Worm (Caenorhabditis elegans): ENCODE data around the gene lido-13.

lido-13 gene

DNA sequence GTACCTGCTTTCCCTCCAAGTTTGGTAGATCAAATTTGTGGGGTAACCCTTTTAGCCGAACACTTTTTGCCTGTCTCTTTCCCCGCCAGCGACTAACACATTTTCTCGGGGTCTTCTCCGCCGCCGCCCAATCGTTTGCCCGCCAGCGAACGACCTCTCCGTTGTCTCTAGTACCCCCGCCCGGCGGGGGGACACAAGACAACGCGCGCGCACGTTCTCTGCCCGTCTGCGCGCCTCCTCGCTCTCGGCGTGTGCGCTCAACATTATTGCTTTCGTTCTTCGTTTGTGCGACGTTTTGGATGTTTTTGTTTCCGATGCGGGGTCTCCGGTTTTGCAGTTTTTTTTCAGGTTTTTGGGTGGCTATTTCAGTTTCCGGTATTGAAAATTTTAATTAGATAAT lies 1.4 kb upstream of the lido-13 start (continued):
- no peak for TF ChIP-seq cey-2 (tag; optimal IDR thresholded peaks at IDR 0.05; ENCODE audit: borderline replicate concordance, insufficient read depth)
- TF ChIP-seq pqm-1 (tag; optimal IDR thresholded peaks at IDR 0.05) = no peak
- no peak for TF ChIP-seq ceh-62 (tag; optimal IDR thresholded peaks at IDR 0.05)
- no peak for TF ChIP-seq dpl-1 (GFP tag; optimal IDR thresholded peaks at IDR 0.05)
- no peak for TF ChIP-seq ztf-7 (tag; optimal IDR thresholded peaks at IDR 0.05)
- no peak for TF ChIP-seq unc-62 (GFP tag; optimal IDR thresholded peaks at IDR 0.05 in 1 of 2)
- no peak for TF ChIP-seq unc-62 (tag; optimal IDR thresholded peaks at IDR 0.05)
- no peak for TF ChIP-seq nhr-77 (tag; optimal IDR thresholded peaks at IDR 0.05)
- TF ChIP-seq egl-27 (tag; optimal IDR thresholded peaks at IDR 0.05) = no peak
- no peak for TF ChIP-seq tag-97 (GFP tag; IDR thresholded peaks at IDR 0.05)
- TF ChIP-seq lin-13 (GFP tag; optimal IDR thresholded peaks at IDR 0.05) = peak; percentile 46
- no peak for TF ChIP-seq mdt-29 (GFP tag; IDR thresholded peaks at IDR 0.05)
- peak; percentile 33 for TF ChIP-seq mxl-3 (GFP tag; optimal IDR thresholded peaks at IDR 0.05)
- no peak for TF ChIP-seq lsy-2 (tag; optimal IDR thresholded peaks at IDR 0.05)
- no peak for TF ChIP-seq nhr-48 (tag; optimal IDR thresholded peaks at IDR 0.05)
- no peak for TF ChIP-seq daf-19 (GFP tag; conservative IDR thresholded peaks at IDR 0.05)
- no peak for TF ChIP-seq unc-130 (GFP tag; optimal IDR thresholded peaks at IDR 0.05)
- TF ChIP-seq ztf-11 (tag; optimal IDR thresholded peaks at IDR 0.05) = no peak
- TF ChIP-seq skn-1 (tag; optimal IDR thresholded peaks at IDR 0.05) = no peak
- no peak for TF ChIP-seq nhr-76 (tag; optimal IDR thresholded peaks at IDR 0.05)
- TF ChIP-seq ceh-82 (tag; optimal IDR thresholded peaks at IDR 0.05) = no peak
- no peak for TF ChIP-seq vab-7 (GFP tag; IDR thresholded peaks at IDR 0.05)
- TF ChIP-seq nhr-41 (GFP tag; IDR thresholded peaks at IDR 0.05) = no peak
- TF ChIP-seq madf-5 (GFP tag; IDR thresholded peaks at IDR 0.05) = no peak
- peak; percentile 50; the same call in 1 of the 2 replicates for TF ChIP-seq egl-43 (GFP tag; IDR thresholded peaks at IDR 0.05)
- TF ChIP-seq mdl-1 (tag; optimal IDR thresholded peaks at IDR 0.05) = peak in 1 of 2 experiments; percentile 51
- no peak for TF ChIP-seq nhr-11 (tag; optimal IDR thresholded peaks at IDR 0.05)
- TF ChIP-seq aly-2 (tag; optimal IDR thresholded peaks at IDR 0.05) = no peak
- no peak for TF ChIP-seq nhr-42 (GFP tag; IDR thresholded peaks at IDR 0.05)
- TF ChIP-seq snpc-4 (tag; optimal IDR thresholded peaks at IDR 0.05) = no peak
- TF ChIP-seq hlh-30 (tag; optimal IDR thresholded peaks at IDR 0.05; ENCODE audit: insufficient read depth) = peak; percentile 74
- TF ChIP-seq dve-1 (tag; optimal IDR thresholded peaks at IDR 0.05; ENCODE audit: insufficient read depth) = no peak
- peak; percentile 12; the same call in 1 of the 2 replicates for TF ChIP-seq dmd-6 (GFP tag; IDR thresholded peaks at IDR 0.05)
- no peak for TF ChIP-seq nhr-10 (tag; optimal IDR thresholded peaks at IDR 0.05)
- TF ChIP-seq spr-3 (GFP tag; optimal IDR thresholded peaks at IDR 0.05) = no peak
- no peak for TF ChIP-seq lin-38 (GFP tag; IDR thresholded peaks at IDR 0.05)
- no peak for TF ChIP-seq ctbp-1 (GFP tag; IDR thresholded peaks at IDR 0.05)
- TF ChIP-seq hlh-11 (tag; optimal IDR thresholded peaks at IDR 0.05) = peak; percentile 31
- no peak for TF ChIP-seq php-3 (GFP tag; IDR thresholded peaks at IDR 0.05)
- TF ChIP-seq T20F7.1 (GFP tag; optimal IDR thresholded peaks at IDR 0.05) = no peak
- TF ChIP-seq F10B5.3 (tag; optimal IDR thresholded peaks at IDR 0.05) = no peak
- TF ChIP-seq dmd-8 (GFP tag; IDR thresholded peaks at IDR 0.05) = no peak
- no peak for TF ChIP-seq Y105C5A.15 (GFP tag; IDR thresholded peaks at IDR 0.05)
- no peak for TF ChIP-seq F26F4.8 (GFP tag; conservative IDR thresholded peaks at IDR 0.05)
- TF ChIP-seq lir-3 (tag; optimal IDR thresholded peaks at IDR 0.05) = no peak
- TF ChIP-seq mxl-2 (GFP tag; conservative IDR thresholded peaks at IDR 0.05) = no peak
- TF ChIP-seq nhr-6 (tag; optimal IDR thresholded peaks at IDR 0.05) = no peak
- TF ChIP-seq R02D3.7 (tag; optimal IDR thresholded peaks at IDR 0.05) = no peak
- TF ChIP-seq nhr-237 (tag; optimal IDR thresholded peaks at IDR 0.05) = no peak
- TF ChIP-seq F44E2.7 (GFP tag; IDR thresholded peaks at IDR 0.05) = no peak
- no peak for TF ChIP-seq arid-1 (GFP tag; conservative IDR thresholded peaks at IDR 0.05)
- TF ChIP-seq rbr-2 (tag; optimal IDR thresholded peaks at IDR 0.05) = peak; percentile 49
- TF ChIP-seq Y75B8A.6 (GFP tag; IDR thresholded peaks at IDR 0.05) = no peak
- TF ChIP-seq ceh-28 (tag; optimal IDR thresholded peaks at IDR 0.05) = no peak

Measured in whole organism, L4 larva.